Worm (Caenorhabditis elegans): ENCODE results near the gene abu-4.

ce11 chrV:2226903-2227302 lies 47.7 kb upstream of the abu-4 start, which contains the start of gene nhr-18:
- TF ChIP-seq ama-1 (optimal IDR thresholded peaks at IDR 0.05) (no peak), tra-4 (tag; optimal IDR thresholded peaks at IDR 0.05) (no peak), ceh-13 (GFP tag; optimal IDR thresholded peaks at IDR 0.05) (no peak), hmbx-1 (tag; optimal IDR thresholded peaks at IDR 0.05) (no peak), B0310.2 (tag; optimal IDR thresholded peaks at IDR 0.05) (no peak)
